Worm (Caenorhabditis elegans) whole organism, young adult: ENCODE measurements around the gene Y51H7BR.7.

Experiments
- B0019.2 ChIP-seq: fragments of 200-800 bp; sonication (Bioruptor generic); conservative IDR thresholded peaks from 2 replicates; pipeline ENCODE4 v1.3.6; 2022; ENCODE audit warnings: missing genetic modification reagents, missing genetic modification characterization, missing compliant biosample characterization
- F37B4.10 ChIP-seq: fragments of 200-800 bp; sonication (Bioruptor generic); IDR thresholded peaks from 2 replicates; pipeline ENCODE4 v1.3.6; 2022; ENCODE audit warnings: missing genetic modification characterization, missing compliant biosample characterization
- F57C9.4 ChIP-seq: sonication (generic microtip); optimal IDR thresholded peaks from 2 replicates; lab custom pipeline; 2017; ENCODE audit warnings: mild to moderate bottlenecking, missing genetic modification characterization, missing compliant biosample characterization
- ZK185.1 ChIP-seq: sonication (generic microtip); optimal IDR thresholded peaks from 2 replicates; lab custom pipeline; 2016; ENCODE audit warnings: mild to moderate bottlenecking, missing genetic modification characterization, missing compliant biosample characterization; ENCODE audit not compliant: poor library complexity, severe bottlenecking
- aptf-3 ChIP-seq: fragments of 200-800 bp; sonication (Bioruptor generic); IDR thresholded peaks from 2 replicates; pipeline ENCODE4 v1.3.6; 2022; ENCODE audit warnings: missing genetic modification characterization, missing compliant biosample characterization
- atf-7 ChIP-seq: sonication (generic microtip); optimal IDR thresholded peaks from 2 replicates; lab custom pipeline; 2017; ENCODE audit warnings: mild to moderate bottlenecking, missing genetic modification characterization, missing compliant biosample characterization
- dpff-1 ChIP-seq: sonication (generic microtip); optimal IDR thresholded peaks from 2 replicates; lab custom pipeline; 2017; ENCODE audit warnings: mild to moderate bottlenecking, missing genetic modification characterization, missing compliant biosample characterization
- egl-18 ChIP-seq: fragments of 200-800 bp; sonication (Bioruptor generic); IDR thresholded peaks from 2 replicates; pipeline ENCODE4 v1.3.6; 2022; ENCODE audit warnings: missing genetic modification reagents, missing genetic modification characterization, missing compliant biosample characterization
- ets-4 ChIP-seq: fragments of 200-800 bp; sonication (Bioruptor generic); optimal IDR thresholded peaks from 2 replicates; lab custom pipeline; 2018; ENCODE audit warnings: mild to moderate bottlenecking, missing genetic modification characterization, missing compliant biosample characterization
- fkh-3 ChIP-seq: sonication (generic microtip); optimal IDR thresholded peaks from 2 replicates; lab custom pipeline; 2016; ENCODE audit warnings: mild to moderate bottlenecking, missing genetic modification characterization, missing compliant biosample characterization
- hlh-12 ChIP-seq: sonication (generic microtip); optimal IDR thresholded peaks from 2 replicates; lab custom pipeline; 2016; ENCODE audit warnings: missing genetic modification characterization, missing compliant biosample characterization
- let-526 ChIP-seq: fragments of 200-800 bp; sonication (Bioruptor generic); IDR thresholded peaks from 2 replicates; pipeline ENCODE4 v1.3.6; 2022; ENCODE audit warnings: missing genetic modification reagents, missing genetic modification characterization, missing compliant biosample characterization
- madf-10 ChIP-seq: sonication (generic microtip); optimal IDR thresholded peaks from 2 replicates; lab custom pipeline; 2016; ENCODE audit warnings: mild to moderate bottlenecking, missing genetic modification characterization, missing compliant biosample characterization
- unc-62 ChIP-seq: fragments of 150-350 bp; optimal IDR thresholded peaks from 2 replicates; lab custom pipeline; 2014; ENCODE audit warnings: missing biosample characterization, missing genetic modification reagents, missing genetic modification characterization

- no peak for TF ChIP-seq madf-10 (tag; lab: Kevin White, UChicago)
- no peak for TF ChIP-seq B0019.2 (GFP tag; lab: Robert Waterston, UW)
- no peak for TF ChIP-seq F37B4.10 (GFP tag; lab: Robert Waterston, UW)
- no peak for TF ChIP-seq ZK185.1 (tag; lab: Kevin White, UChicago)
- TF ChIP-seq aptf-3 (GFP tag; lab: Robert Waterston, UW): no peak
- no peak for TF ChIP-seq let-526
- no peak for TF ChIP-seq unc-62 (GFP tag; lab: Kevin White, UChicago)
- no peak for TF ChIP-seq hlh-12 (tag; lab: Kevin White, UChicago)
- TF ChIP-seq atf-7 (tag; lab: Kevin White, UChicago): no peak
- no peak for TF ChIP-seq dpff-1 (tag; lab: Kevin White, UChicago)
- no peak for TF ChIP-seq fkh-3 (tag; lab: Kevin White, UChicago)
- TF ChIP-seq F57C9.4 (tag; lab: Kevin White, UChicago): no peak
- TF ChIP-seq egl-18 (GFP tag; lab: Robert Waterston, UW): no peak
- no peak for TF ChIP-seq ets-4 (GFP tag; lab: Kevin White, UChicago)
These were observed 11.9 kb upstream of the Y51H7BR.7 start, which contains the start of gene fbxb-42 for ce11 chrII:1537321-1537720.
